Worm (Caenorhabditis elegans) whole organism, young adult: ENCODE results near the gene R02E4.2.
A peak's percentile ranks its signal among the peaks of the same experiment; 100 is the strongest.

Experiments
- B0019.2 ChIP-seq: fragments of 200-800 bp; sonication (Bioruptor generic); conservative IDR thresholded peaks from 2 replicates; pipeline ENCODE4 v1.3.6; 2022; ENCODE audit warnings: missing genetic modification reagents, missing genetic modification characterization, missing compliant biosample characterization
- B0336.3 ChIP-seq: fragments of 200-800 bp; sonication (Bioruptor generic); IDR thresholded peaks from 2 replicates; pipeline ENCODE4 v1.3.6; 2022; ENCODE audit warnings: missing genetic modification characterization, missing compliant biosample characterization
- F49E8.2 ChIP-seq: sonication (generic microtip); optimal IDR thresholded peaks from 3 replicates; lab custom pipeline; 2017; ENCODE audit warnings: missing genetic modification characterization, mild to moderate bottlenecking, missing compliant biosample characterization, antibody characterized with exemption, moderate library complexity; ENCODE audit not compliant: insufficient read depth
- F52B5.7 ChIP-seq: sonication (generic microtip); optimal IDR thresholded peaks from 2 replicates; lab custom pipeline; 2016; ENCODE audit warnings: mild to moderate bottlenecking, missing genetic modification characterization, missing compliant biosample characterization
- F55B11.4 ChIP-seq: sonication (generic microtip); optimal IDR thresholded peaks from 2 replicates; lab custom pipeline; 2016; ENCODE audit warnings: missing compliant biosample characterization, missing genetic modification characterization, borderline replicate concordance; ENCODE audit not compliant: insufficient read depth
- Y53G8AR.9 ChIP-seq: fragments of 200-800 bp; sonication (Bioruptor generic); conservative IDR thresholded peaks from 2 replicates; pipeline ENCODE4 v1.3.6; 2022; ENCODE audit warnings: missing genetic modification reagents, missing genetic modification characterization, missing compliant biosample characterization
- Y95B8A.8 ChIP-seq: fragments of 200-800 bp; sonication (Bioruptor generic); IDR thresholded peaks from 2 replicates; pipeline ENCODE4 v1.3.6; 2022; ENCODE audit warnings: missing genetic modification reagents, missing genetic modification characterization, missing compliant biosample characterization
- athp-1 ChIP-seq: sonication (generic microtip); optimal IDR thresholded peaks from 2 replicates; lab custom pipeline; 2017; ENCODE audit warnings: mild to moderate bottlenecking, missing genetic modification characterization, missing compliant biosample characterization
- bed-1 ChIP-seq: fragments of 200-800 bp; sonication (Bioruptor generic); IDR thresholded peaks from 2 replicates; pipeline ENCODE4 v1.3.6; 2022; ENCODE audit warnings: missing genetic modification reagents, missing genetic modification characterization, missing compliant biosample characterization
- bed-2 ChIP-seq: fragments of 200-800 bp; sonication (Bioruptor generic); IDR thresholded peaks from 2 replicates; pipeline ENCODE4 v1.3.6; 2022; ENCODE audit warnings: missing genetic modification reagents, missing genetic modification characterization, missing compliant biosample characterization
- cebp-1 ChIP-seq, 2 experiments: fragments of 200-800 bp in 1 of 2; sonication (Bioruptor generic) in 1 of 2; sonication (generic microtip) in 1 of 2; IDR thresholded peaks in 1 of 2; optimal IDR thresholded peaks in 1 of 2; 2 replicates each; pipeline versions ENCODE4 v1.3.6 to Lab custom; 2017 to 2022; ENCODE audit warnings: missing compliant biosample characterization in 2 of 2, missing genetic modification characterization in 2 of 2, mild to moderate bottlenecking in 1 of 2, missing genetic modification reagents in 1 of 2, moderate library complexity in 1 of 2
- ceh-100 ChIP-seq: fragments of 200-800 bp; sonication (Bioruptor generic); IDR thresholded peaks from 2 replicates; pipeline ENCODE4 v1.3.6; 2022; ENCODE audit warnings: missing genetic modification reagents, missing genetic modification characterization, missing compliant biosample characterization
- ceh-79 ChIP-seq: sonication (generic microtip); optimal IDR thresholded peaks from 2 replicates; lab custom pipeline; 2017; ENCODE audit warnings: mild to moderate bottlenecking, missing genetic modification characterization, missing compliant biosample characterization
- ceh-91 ChIP-seq: fragments of 200-800 bp; sonication (Bioruptor generic); IDR thresholded peaks from 2 replicates; pipeline ENCODE4 v1.3.6; 2022; ENCODE audit warnings: missing genetic modification reagents, missing genetic modification characterization, missing compliant biosample characterization
- dox-1 ChIP-seq: fragments of 200-800 bp; sonication (Bioruptor generic); IDR thresholded peaks from 2 replicates; pipeline ENCODE4 v1.3.6; 2022; ENCODE audit warnings: missing genetic modification reagents, missing genetic modification characterization, missing compliant biosample characterization
- dpff-1 ChIP-seq: sonication (generic microtip); optimal IDR thresholded peaks from 2 replicates; lab custom pipeline; 2017; ENCODE audit warnings: mild to moderate bottlenecking, missing genetic modification characterization, missing compliant biosample characterization
- egl-18 ChIP-seq: fragments of 200-800 bp; sonication (Bioruptor generic); IDR thresholded peaks from 2 replicates; pipeline ENCODE4 v1.3.6; 2022; ENCODE audit warnings: missing genetic modification reagents, missing genetic modification characterization, missing compliant biosample characterization
- egl-44 ChIP-seq: fragments of 200-800 bp; sonication (Bioruptor generic); IDR thresholded peaks from 2 replicates; pipeline ENCODE4 v1.3.6; 2022; ENCODE audit warnings: missing genetic modification reagents, missing genetic modification characterization, missing compliant biosample characterization
- ekl-4 ChIP-seq: fragments of 200-800 bp; sonication (Bioruptor generic); IDR thresholded peaks from 2 replicates; pipeline ENCODE4 v1.3.6; 2022; ENCODE audit warnings: missing genetic modification reagents, missing genetic modification characterization, missing compliant biosample characterization
- ets-4 ChIP-seq: fragments of 200-800 bp; sonication (Bioruptor generic); optimal IDR thresholded peaks from 2 replicates; lab custom pipeline; 2018; ENCODE audit warnings: mild to moderate bottlenecking, missing genetic modification characterization, missing compliant biosample characterization
- fkh-3 ChIP-seq: sonication (generic microtip); optimal IDR thresholded peaks from 2 replicates; lab custom pipeline; 2016; ENCODE audit warnings: mild to moderate bottlenecking, missing genetic modification characterization, missing compliant biosample characterization
- hmg-1.2 ChIP-seq: fragments of 200-800 bp; sonication (Bioruptor generic); IDR thresholded peaks from 2 replicates; pipeline ENCODE4 v1.3.6; 2022; ENCODE audit warnings: missing genetic modification reagents, missing genetic modification characterization, missing compliant biosample characterization
- hrde-1 ChIP-seq: sonication (generic microtip); optimal IDR thresholded peaks from 2 replicates; lab custom pipeline; 2016; ENCODE audit warnings: missing genetic modification characterization, mild to moderate bottlenecking, missing compliant biosample characterization, moderate library complexity, missing genotype, missing genetic modification reagents, borderline replicate concordance
- hsf-1 ChIP-seq: fragments of 200-800 bp; sonication (Bioruptor generic); IDR thresholded peaks from 2 replicates; pipeline ENCODE4 v1.3.6; 2022; ENCODE audit warnings: missing genetic modification reagents, missing genetic modification characterization, missing compliant biosample characterization
- let-607 ChIP-seq, 2 experiments: fragments of 200-800 bp in 1 of 2; sonication (Bioruptor generic) in 1 of 2; sonication (generic microtip) in 1 of 2; optimal IDR thresholded peaks; 2 replicates each; lab custom pipeline; 2016 to 2018; ENCODE audit warnings: mild to moderate bottlenecking in 2 of 2, missing compliant biosample characterization in 2 of 2, missing genetic modification characterization in 2 of 2, moderate library complexity in 2 of 2, missing genotype in 1 of 2
- lin-26 ChIP-seq: fragments of 200-800 bp; sonication (Bioruptor generic); IDR thresholded peaks from 2 replicates; pipeline ENCODE4 v1.3.6; 2022; ENCODE audit warnings: missing genetic modification reagents, missing genetic modification characterization, missing compliant biosample characterization
- lin-35 ChIP-seq, 3 experiments: fragments of 150-350 bp in 2 of 3; sonication (generic microtip) in 1 of 3; optimal IDR thresholded peaks; 2 replicates each; lab custom pipeline; 2014 to 2018; ENCODE audit warnings: missing biosample characterization in 3 of 3, missing genetic modification characterization in 3 of 3, missing genetic modification reagents in 3 of 3
- lin-40 ChIP-seq: sonication (generic microtip); optimal IDR thresholded peaks from 2 replicates; lab custom pipeline; 2016; ENCODE audit warnings: missing genetic modification characterization, mild to moderate bottlenecking, missing compliant biosample characterization, missing genotype, missing genetic modification reagents
- lir-1 ChIP-seq: fragments of 200-800 bp; sonication (Bioruptor generic); conservative IDR thresholded peaks from 2 replicates; pipeline ENCODE4 v1.3.6; 2022; ENCODE audit warnings: missing genetic modification reagents, missing genetic modification characterization, missing compliant biosample characterization
- lsl-1 ChIP-seq: fragments of 200-800 bp; sonication (Bioruptor generic); optimal IDR thresholded peaks from 2 replicates; lab custom pipeline; 2018; ENCODE audit warnings: mild to moderate bottlenecking, missing genetic modification characterization, moderate library complexity, missing compliant biosample characterization
- madf-10 ChIP-seq: sonication (generic microtip); optimal IDR thresholded peaks from 2 replicates; lab custom pipeline; 2016; ENCODE audit warnings: mild to moderate bottlenecking, missing genetic modification characterization, missing compliant biosample characterization
- nfya-2 ChIP-seq: fragments of 200-800 bp; sonication (Bioruptor generic); IDR thresholded peaks from 2 replicates; pipeline ENCODE4 v1.3.6; 2022; ENCODE audit warnings: missing genetic modification reagents, missing genetic modification characterization, missing compliant biosample characterization
- nhr-80 ChIP-seq: sonication (generic microtip); optimal IDR thresholded peaks from 2 replicates; lab custom pipeline; 2016; ENCODE audit warnings: missing genetic modification characterization, missing compliant biosample characterization
- nhr-90 ChIP-seq: sonication (generic microtip); optimal IDR thresholded peaks from 2 replicates; lab custom pipeline; 2016; ENCODE audit warnings: missing genotype, mild to moderate bottlenecking, missing genetic modification characterization, missing compliant biosample characterization
- pbrm-1 ChIP-seq: fragments of 200-800 bp; sonication (Bioruptor generic); IDR thresholded peaks from 2 replicates; pipeline ENCODE4 v1.3.6; 2022; ENCODE audit warnings: missing genetic modification reagents, missing genetic modification characterization, missing compliant biosample characterization
- rec-8 ChIP-seq, 2 experiments: sonication (generic microtip); optimal IDR thresholded peaks; 2 replicates each; lab custom pipeline; 2016; ENCODE audit warnings: mild to moderate bottlenecking in 2 of 2, missing genetic modification characterization in 2 of 2, missing genetic modification reagents in 2 of 2, missing genotype in 2 of 2, missing biosample characterization in 1 of 2, missing compliant biosample characterization in 1 of 2, moderate library complexity in 1 of 2
- snpc-1.1 ChIP-seq: sonication (generic microtip); optimal IDR thresholded peaks from 2 replicates; lab custom pipeline; 2017; ENCODE audit warnings: missing genetic modification characterization, mild to moderate bottlenecking, missing compliant biosample characterization, antibody characterized with exemption, moderate library complexity, missing genotype, missing genetic modification reagents; ENCODE audit not compliant: insufficient read depth
- snpc-1.3 ChIP-seq: sonication (generic microtip); optimal IDR thresholded peaks from 2 replicates; lab custom pipeline; 2017; ENCODE audit warnings: missing genetic modification characterization, mild to moderate bottlenecking, missing compliant biosample characterization, antibody characterized with exemption, moderate library complexity, missing genotype, missing genetic modification reagents; ENCODE audit not compliant: insufficient read depth
- somi-1 ChIP-seq: fragments of 200-800 bp; sonication (Bioruptor generic); optimal IDR thresholded peaks from 2 replicates; lab custom pipeline; 2018; ENCODE audit warnings: mild to moderate bottlenecking, missing genetic modification characterization, missing compliant biosample characterization
- unc-130 ChIP-seq: sonication (generic microtip); optimal IDR thresholded peaks from 2 replicates; lab custom pipeline; 2016; ENCODE audit warnings: missing genetic modification reagents, missing genetic modification characterization, missing compliant biosample characterization
- xnd-1 ChIP-seq: sonication (generic microtip); optimal IDR thresholded peaks from 2 replicates; lab custom pipeline; 2016; ENCODE audit warnings: missing genotype, missing genetic modification reagents, missing genetic modification characterization, missing compliant biosample characterization
- ztf-18 ChIP-seq: sonication (generic microtip); optimal IDR thresholded peaks from 2 replicates; lab custom pipeline; 2016; ENCODE audit warnings: missing genotype, mild to moderate bottlenecking, missing genetic modification characterization, missing compliant biosample characterization
- ztf-22 ChIP-seq: fragments of 200-800 bp; sonication (Bioruptor generic); optimal IDR thresholded peaks from 2 replicates; lab custom pipeline; 2018; ENCODE audit warnings: mild to moderate bottlenecking, missing genetic modification characterization, moderate library complexity, missing compliant biosample characterization
- ztf-26 ChIP-seq: sonication (generic microtip); optimal IDR thresholded peaks from 2 replicates; lab custom pipeline; 2017; ENCODE audit warnings: missing genetic modification characterization, missing compliant biosample characterization
- ztf-3 ChIP-seq: fragments of 200-800 bp; sonication (Bioruptor generic); optimal IDR thresholded peaks from 2 replicates; lab custom pipeline; 2018; ENCODE audit warnings: mild to moderate bottlenecking, missing genetic modification characterization, missing compliant biosample characterization

Gene R02E4.2

DNA sequence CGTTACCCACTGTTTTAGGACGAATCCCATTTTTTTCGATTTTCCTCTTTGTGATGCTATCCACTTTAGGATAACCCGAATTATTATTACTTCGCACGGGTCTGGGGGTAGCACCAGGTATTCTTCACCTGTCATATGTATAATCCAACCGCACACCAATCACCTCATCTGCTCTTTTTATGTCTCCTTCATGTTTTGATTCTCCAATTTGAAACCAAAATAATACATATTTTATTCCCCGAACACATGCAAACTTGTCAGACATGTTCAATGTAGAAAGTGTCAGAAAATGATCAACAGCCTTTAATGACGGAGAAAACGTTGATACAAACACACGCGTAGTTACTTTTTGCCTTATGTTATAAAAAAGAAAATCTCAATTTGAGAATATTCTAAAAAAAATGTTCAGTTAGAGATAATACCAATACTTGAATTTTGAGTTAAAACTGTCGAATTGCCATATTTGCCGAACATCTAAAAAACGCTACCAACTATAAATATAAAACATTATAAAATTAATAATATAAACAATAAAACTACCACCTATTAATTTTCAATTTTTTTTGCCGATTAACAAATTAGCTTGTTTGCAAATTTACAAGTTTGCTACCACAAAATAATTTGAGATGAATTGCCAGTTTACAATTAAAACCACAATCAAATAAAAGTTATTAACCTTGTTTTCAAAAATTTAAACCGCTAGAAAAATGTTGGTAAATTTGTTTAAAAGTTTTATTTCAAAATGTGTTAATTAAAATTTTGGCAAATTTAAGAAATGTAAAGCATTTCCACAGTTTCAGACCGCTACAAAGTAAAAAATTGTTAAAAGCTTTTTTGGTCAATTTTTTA lies 40.6 kb downstream of the R02E4.2 start (continued):
- TF ChIP-seq nhr-90 (tag; lab: Kevin White, UChicago) (peak; percentile 90), ztf-26 (tag; lab: Kevin White, UChicago) (no peak), F55B11.4 (tag; lab: Kevin White, UChicago) (no peak), ceh-100 (GFP tag; lab: Robert Waterston, UW) (no peak; the same call in 1 of the 2 replicates), ceh-79 (tag; lab: Kevin White, UChicago) (no peak), hrde-1 (tag; lab: Kevin White, UChicago) (no peak), ztf-22 (GFP tag; lab: Kevin White, UChicago) (no peak), dox-1 (peak; percentile 53), ztf-3 (GFP tag; lab: Kevin White, UChicago) (peak; percentile 61), unc-130 (GFP tag; lab: Kevin White, UChicago) (peak; percentile 6), ztf-18 (tag; lab: Kevin White, UChicago) (no peak), ets-4 (GFP tag; lab: Kevin White, UChicago) (no peak), lin-35 (GFP tag; optimal IDR thresholded peaks at IDR 0.05; lab: Kevin White, UChicago) (peak in 1 of 3 experiments; percentile 78), egl-18 (GFP tag; lab: Robert Waterston, UW) (peak; percentile 47; the same call in 1 of the 2 replicates), Y95B8A.8 (GFP tag; lab: Robert Waterston, UW) (no peak), bed-2 (GFP tag; lab: Robert Waterston, UW) (no peak), pbrm-1 (GFP tag; lab: Robert Waterston, UW) (peak; percentile 74; the same call in 1 of the 2 replicates), B0336.3 (peak; percentile 60), lsl-1 (GFP tag; lab: Kevin White, UChicago) (no peak), ceh-91 (no peak), rec-8 (tag; optimal IDR thresholded peaks at IDR 0.05; lab: Kevin White, UChicago) (no peak), cebp-1 (GFP tag; IDR thresholded peaks at IDR 0.05; lab: Robert Waterston, UW) (no peak), cebp-1 (tag; optimal IDR thresholded peaks at IDR 0.05; lab: Kevin White, UChicago) (peak; percentile 60), nhr-80 (tag; lab: Kevin White, UChicago) (peak; percentile 48), ekl-4 (no peak), F52B5.7 (tag; lab: Kevin White, UChicago) (peak; percentile 44), fkh-3 (tag; lab: Kevin White, UChicago) (no peak), snpc-1.1 (tag; lab: Kevin White, UChicago) (no peak), somi-1 (GFP tag; lab: Kevin White, UChicago) (peak; percentile 11), F49E8.2 (tag; lab: Kevin White, UChicago) (no peak), hsf-1 (no peak), lin-40 (peak; percentile 55), snpc-1.3 (tag; lab: Kevin White, UChicago) (no peak), egl-44 (GFP tag; lab: Robert Waterston, UW) (no peak), let-607 (tag; optimal IDR thresholded peaks at IDR 0.05; lab: Kevin White, UChicago) (peak; percentile 1 to 31), B0019.2 (no peak), dpff-1 (tag; lab: Kevin White, UChicago) (peak; percentile 71), madf-10 (tag; lab: Kevin White, UChicago) (peak; percentile 73), bed-1 (no peak), xnd-1 (no peak), Y53G8AR.9 (GFP tag; lab: Robert Waterston, UW) (peak; percentile 59), lin-26 (GFP tag; lab: Robert Waterston, UW) (no peak; the same call in 1 of the 2 replicates), athp-1 (peak; percentile 75), lir-1 (no peak), nfya-2 (GFP tag; lab: Robert Waterston, UW) (peak; percentile 59; the same call in 1 of the 2 replicates), hmg-1.2 (no peak; the same call in 1 of the 2 replicates)
